Fruit fly (Drosophila melanogaster) whole organism, embryonic: ENCODE measurements around the gene NimB5.
A peak's percentile ranks its signal among the peaks of the same experiment; 100 is the strongest.

Experiments
- C15 ChIP-seq: fragments of 200-800 bp; sonication (Bioruptor generic); IDR thresholded peaks from 3 replicates; pipeline ENCODE4 v1.3.6; 2022; ENCODE audit warnings: missing biosample characterization, missing genetic modification characterization
- CG11093 ChIP-seq: fragments of 200-800 bp; sonication (Bioruptor generic); IDR thresholded peaks from 3 replicates; pipeline ENCODE4 v1.3.6; 2022; ENCODE audit warnings: missing biosample characterization, missing genetic modification characterization
- CG11247 ChIP-seq: fragments of 200-800 bp; sonication (Bioruptor generic); IDR thresholded peaks from 2 replicates; pipeline ENCODE4 v1.3.6; 2022; ENCODE audit warnings: missing biosample characterization, missing genetic modification characterization
- CG11560 ChIP-seq: fragments of 200-800 bp; sonication (Bioruptor generic); IDR thresholded peaks from 3 replicates; pipeline ENCODE4 v1.3.6; 2022; ENCODE audit warnings: missing biosample characterization, missing genetic modification characterization
- CG13624 ChIP-seq: fragments of 200-800 bp; sonication (Bioruptor generic); optimal IDR thresholded peaks from 2 replicates; lab custom pipeline; 2016; ENCODE audit warnings: missing biosample characterization, missing genetic modification characterization
- CG14014 ChIP-seq: fragments of 200-800 bp; sonication (Bioruptor generic); IDR thresholded peaks from 2 replicates; pipeline ENCODE4 v1.3.6; 2022; ENCODE audit warnings: missing biosample characterization, missing genetic modification characterization
- CG15269 ChIP-seq: fragments of 200-800 bp; sonication (Bioruptor generic); optimal IDR thresholded peaks from 2 replicates; lab custom pipeline; 2018; ENCODE audit warnings: missing biosample characterization, mild to moderate bottlenecking, missing genetic modification characterization, moderate library complexity
- CG15479 ChIP-seq: fragments of 200-800 bp; sonication (Bioruptor generic); optimal IDR thresholded peaks from 3 replicates; lab custom pipeline; 2019; ENCODE audit warnings: missing biosample characterization, mild to moderate bottlenecking, missing genetic modification characterization, moderate library complexity
- CG17568 ChIP-seq: fragments of 200-800 bp; sonication (Bioruptor generic); optimal IDR thresholded peaks from 2 replicates; lab custom pipeline; 2018; ENCODE audit warnings: missing biosample characterization, mild to moderate bottlenecking, missing genetic modification characterization, moderate library complexity
- CG2678 ChIP-seq: fragments of 200-800 bp; sonication (Bioruptor generic); optimal IDR thresholded peaks from 3 replicates; lab custom pipeline; 2019; ENCODE audit warnings: missing biosample characterization, mild to moderate bottlenecking, missing genetic modification characterization, moderate library complexity
- CG32772 ChIP-seq: fragments of 200-800 bp; sonication (Bioruptor generic); IDR thresholded peaks from 2 replicates; pipeline ENCODE4 v1.3.6; 2022; ENCODE audit warnings: missing biosample characterization, missing genetic modification characterization
- CG4328 ChIP-seq: fragments of 200-800 bp; sonication (Bioruptor generic); optimal IDR thresholded peaks from 3 replicates; lab custom pipeline; 2017; ENCODE audit warnings: missing biosample characterization, missing genetic modification reagents, missing genetic modification characterization
- CG6175 ChIP-seq: fragments of 200-800 bp; sonication (Bioruptor generic); IDR thresholded peaks from 3 replicates; pipeline ENCODE4 v1.3.6; 2022; ENCODE audit warnings: missing biosample characterization, missing genetic modification characterization
- CG7271 ChIP-seq: fragments of 200-800 bp; sonication (Bioruptor generic); optimal IDR thresholded peaks from 2 replicates; lab custom pipeline; 2018; ENCODE audit warnings: missing biosample characterization, mild to moderate bottlenecking, missing genetic modification characterization, moderate library complexity
- CG7839 ChIP-seq: fragments of 200-800 bp; sonication (Bioruptor generic); optimal IDR thresholded peaks from 3 replicates; lab custom pipeline; 2018; ENCODE audit warnings: missing biosample characterization, mild to moderate bottlenecking, missing genetic modification characterization, moderate library complexity
- CG7963 ChIP-seq: fragments of 200-800 bp; sonication (Bioruptor generic); IDR thresholded peaks from 3 replicates; pipeline ENCODE4 v1.3.6; 2022; ENCODE audit warnings: missing biosample characterization, missing genetic modification characterization; ENCODE audit not compliant: partially characterized antibody
- CG9727 ChIP-seq: fragments of 200-800 bp; sonication (Bioruptor generic); optimal IDR thresholded peaks from 3 replicates; lab custom pipeline; 2017; ENCODE audit warnings: missing biosample characterization, mild to moderate bottlenecking, missing genetic modification characterization
- Dref ChIP-seq: fragments of 200-800 bp; sonication (Bioruptor generic); IDR thresholded peaks from 2 replicates; pipeline ENCODE4 v1.3.6; 2022; ENCODE audit warnings: missing biosample characterization, missing genetic modification characterization
- Fer3 ChIP-seq: fragments of 200-800 bp; sonication (Bioruptor generic); optimal IDR thresholded peaks from 2 replicates; lab custom pipeline; 2018; ENCODE audit warnings: missing biosample characterization, mild to moderate bottlenecking, missing genetic modification characterization, moderate library complexity
- HLH3B ChIP-seq: fragments of 200-800 bp; sonication (Bioruptor generic); IDR thresholded peaks from 2 replicates; pipeline ENCODE4 v1.3.6; 2022; ENCODE audit warnings: missing biosample characterization, missing genetic modification characterization
- Hand ChIP-seq: fragments of 200-800 bp; sonication (Bioruptor generic); optimal IDR thresholded peaks from 2 replicates; lab custom pipeline; 2017; ENCODE audit warnings: mild to moderate bottlenecking, missing biosample characterization, missing genetic modification reagents, missing genetic modification characterization
- MESR4 ChIP-seq: fragments of 200-800 bp; sonication (Bioruptor generic); optimal IDR thresholded peaks from 2 replicates; lab custom pipeline; 2018; ENCODE audit warnings: missing biosample characterization, mild to moderate bottlenecking, missing genetic modification characterization, moderate library complexity
- NK7.1 ChIP-seq: fragments of 200-800 bp; sonication (Bioruptor generic); optimal IDR thresholded peaks from 3 replicates; lab custom pipeline; 2016; ENCODE audit warnings: missing biosample characterization, missing genetic modification characterization
- Neu2 ChIP-seq: fragments of 200-800 bp; sonication (Bioruptor generic); optimal IDR thresholded peaks from 3 replicates; lab custom pipeline; 2016; ENCODE audit warnings: missing biosample characterization, missing genetic modification characterization, borderline replicate concordance
- Nf-YB ChIP-seq: fragments of 200-800 bp; sonication (Bioruptor generic); optimal IDR thresholded peaks from 3 replicates; lab custom pipeline; 2019; ENCODE audit warnings: missing biosample characterization, mild to moderate bottlenecking, missing genetic modification characterization, moderate library complexity
- Poxn ChIP-seq: fragments of 200-800 bp; sonication (Bioruptor generic); IDR thresholded peaks from 2 replicates; pipeline ENCODE4 v1.3.6; 2022; ENCODE audit warnings: missing biosample characterization, missing genetic modification characterization
- Rx ChIP-seq: fragments of 200-800 bp; sonication (Bioruptor generic); IDR thresholded peaks from 2 replicates; pipeline ENCODE4 v1.3.6; 2022; ENCODE audit warnings: missing biosample characterization, missing genetic modification characterization
- YL-1 ChIP-seq: fragments of 200-800 bp; sonication (Bioruptor generic); optimal IDR thresholded peaks from 3 replicates; lab custom pipeline; 2017; ENCODE audit warnings: missing biosample characterization, mild to moderate bottlenecking, missing genetic modification characterization
- bigmax ChIP-seq: fragments of 200-800 bp; sonication (Bioruptor generic); optimal IDR thresholded peaks from 2 replicates; lab custom pipeline; 2018; ENCODE audit warnings: missing biosample characterization, mild to moderate bottlenecking, missing genetic modification characterization
- bowl ChIP-seq: fragments of 200-800 bp; sonication (Bioruptor generic); IDR thresholded peaks from 2 replicates; pipeline ENCODE4 v1.3.6; 2022; ENCODE audit warnings: missing biosample characterization, missing genetic modification characterization
- chinmo ChIP-seq: fragments of 200-800 bp; sonication (Bioruptor generic); IDR thresholded peaks from 4 replicates; pipeline ENCODE4 v1.3.6; 2022; ENCODE audit warnings: missing biosample characterization, missing genetic modification characterization; ENCODE audit not compliant: partially characterized antibody
- chm ChIP-seq: fragments of 200-800 bp; sonication (Bioruptor generic); IDR thresholded peaks from 2 replicates; pipeline ENCODE4 v1.3.6; 2022; ENCODE audit warnings: missing biosample characterization, missing genetic modification characterization
- crol ChIP-seq: fragments of 200-800 bp; sonication (Bioruptor generic); IDR thresholded peaks from 2 replicates; pipeline ENCODE4 v1.3.6; 2022; ENCODE audit warnings: missing biosample characterization, missing genetic modification characterization
- emc ChIP-seq: fragments of 200-800 bp; sonication (Bioruptor generic); optimal IDR thresholded peaks from 2 replicates; lab custom pipeline; 2016; ENCODE audit warnings: missing biosample characterization, missing genetic modification characterization
- eyg ChIP-seq: fragments of 200-800 bp; sonication (Bioruptor generic); optimal IDR thresholded peaks from 3 replicates; lab custom pipeline; 2016; ENCODE audit warnings: missing biosample characterization, missing genetic modification characterization
- hkb ChIP-seq, 2 experiments: fragments of 200-800 bp in 1 of 2; fragments of >200 bp in 1 of 2; sonication (Bioruptor generic) in 1 of 2; IDR thresholded peaks in 1 of 2; optimal IDR thresholded peaks in 1 of 2; 2 replicates each; pipeline versions ENCODE4 v1.3.6 to Lab custom; 2017 to 2022; ENCODE audit warnings: missing biosample characterization in 1 of 2, missing genetic modification characterization in 1 of 2
- jing ChIP-seq: fragments of 200-800 bp; sonication (Bioruptor generic); optimal IDR thresholded peaks from 2 replicates; lab custom pipeline; 2018; ENCODE audit warnings: missing biosample characterization, mild to moderate bottlenecking, missing genetic modification characterization
- mirr ChIP-seq: fragments of 200-800 bp; sonication (Bioruptor generic); optimal IDR thresholded peaks from 3 replicates; lab custom pipeline; 2018; ENCODE audit warnings: missing biosample characterization, mild to moderate bottlenecking, missing genetic modification characterization
- sc ChIP-seq, 3 experiments: fragments of >200 bp in 2 of 3; fragments of 200-800 bp in 1 of 3; sonication (Bioruptor generic) in 1 of 3; optimal IDR thresholded peaks; 2 replicates in 2 of 3; 3 replicates in 1 of 3; lab custom pipeline; 2017; ENCODE audit warnings: mild to moderate bottlenecking in 1 of 3, missing biosample characterization in 1 of 3, missing genetic modification characterization in 1 of 3, missing genetic modification reagents in 1 of 3
- schlank ChIP-seq: fragments of 200-800 bp; sonication (Bioruptor generic); optimal IDR thresholded peaks from 2 replicates; lab custom pipeline; 2018; ENCODE audit warnings: missing biosample characterization, mild to moderate bottlenecking, missing genetic modification characterization
- sd ChIP-seq: fragments of 200-800 bp; sonication (Bioruptor generic); optimal IDR thresholded peaks from 3 replicates; lab custom pipeline; 2018; ENCODE audit warnings: missing biosample characterization, mild to moderate bottlenecking, missing genetic modification characterization, moderate library complexity
- sens ChIP-seq: fragments of 200-800 bp; sonication (Bioruptor generic); peaks from one replicate; lab custom pipeline; 2016; ENCODE audit warnings: missing biosample characterization, missing genetic modification characterization
- sqz ChIP-seq: fragments of 200-800 bp; sonication (Bioruptor generic); optimal IDR thresholded peaks from 3 replicates; lab custom pipeline; 2018; ENCODE audit warnings: missing biosample characterization, mild to moderate bottlenecking, missing genetic modification characterization
- sug ChIP-seq: fragments of 200-800 bp; optimal IDR thresholded peaks from 2 replicates; lab custom pipeline; 2019; ENCODE audit warnings: missing biosample characterization, mild to moderate bottlenecking, missing genetic modification characterization, moderate library complexity
- trem ChIP-seq: fragments of 200-800 bp; optimal IDR thresholded peaks from 3 replicates; lab custom pipeline; 2019; ENCODE audit warnings: missing biosample characterization, mild to moderate bottlenecking, missing genetic modification characterization, moderate library complexity
- vnd ChIP-seq: fragments of 200-800 bp; sonication (Bioruptor generic); IDR thresholded peaks from 3 replicates; pipeline ENCODE4 v1.3.6; 2022; ENCODE audit warnings: missing biosample characterization, missing genetic modification characterization; ENCODE audit not compliant: partially characterized antibody
- wor ChIP-seq: fragments of 200-800 bp; sonication (Bioruptor generic); IDR thresholded peaks from 2 replicates; pipeline ENCODE4 v1.3.6; 2022; ENCODE audit warnings: missing biosample characterization, missing genetic modification characterization
- z ChIP-seq: fragments of 200-800 bp; sonication (Bioruptor generic); IDR thresholded peaks from 3 replicates; pipeline ENCODE4 v1.3.6; 2022; ENCODE audit warnings: missing biosample characterization, missing genetic modification characterization
- zen2 ChIP-seq: fragments of 200-800 bp; sonication (Bioruptor generic); IDR thresholded peaks from 3 replicates; pipeline ENCODE4 v1.3.6; 2022; ENCODE audit warnings: missing biosample characterization, missing genetic modification characterization; ENCODE audit not compliant: partially characterized antibody
- zfh1 ChIP-seq: fragments of 200-800 bp; sonication (Bioruptor generic); IDR thresholded peaks from 3 replicates; pipeline ENCODE4 v1.3.6; 2022; ENCODE audit warnings: missing biosample characterization, missing genetic modification characterization

Gene NimB5

dm6 chr2L:14013478-14013877 lies 43.5 kb downstream of the NimB5 start (continued):
- TF ChIP-seq CG6175: peak; percentile 55; the same call in 1 of the 3 replicates
- TF ChIP-seq Hand (GFP tag; lab: Kevin White, UChicago): no peak
- TF ChIP-seq z (GFP tag; lab: Robert Waterston, UW): no peak
- peak; percentile 14 for TF ChIP-seq CG2678 (tag; lab: Kevin White, UChicago)
- TF ChIP-seq CG7963 (GFP tag; lab: Robert Waterston, UW): no peak
- TF ChIP-seq Dref (GFP tag; lab: Robert Waterston, UW): no peak
- TF ChIP-seq emc (GFP tag; lab: Kevin White, UChicago): no peak
- TF ChIP-seq CG32772 (GFP tag; lab: Robert Waterston, UW): no peak
- peak; percentile 91 for TF ChIP-seq sug (tag; lab: Kevin White, UChicago)
- TF ChIP-seq sc (optimal IDR thresholded peaks at IDR 0.05; lab: Kevin White, UChicago): no peak
- TF ChIP-seq sc (GFP tag; optimal IDR thresholded peaks at IDR 0.05; lab: Kevin White, UChicago): no peak
- TF ChIP-seq bigmax (GFP tag; lab: Kevin White, UChicago): no peak
- TF ChIP-seq hkb (optimal IDR thresholded peaks at IDR 0.05; lab: Kevin White, UChicago): no peak
- TF ChIP-seq hkb (GFP tag; IDR thresholded peaks at IDR 0.05; lab: Robert Waterston, UW): no peak
- TF ChIP-seq CG17568 (GFP tag; lab: Kevin White, UChicago): no peak
- no peak for TF ChIP-seq CG7271
- TF ChIP-seq Poxn: no peak
- TF ChIP-seq jing (GFP tag; lab: Kevin White, UChicago): no peak
- TF ChIP-seq CG14014: peak; percentile 23; the same call in 1 of the 2 replicates
- TF ChIP-seq CG4328: no peak
- no peak for TF ChIP-seq CG13624 (GFP tag; lab: Kevin White, UChicago)
- no peak for TF ChIP-seq C15
- no peak for TF ChIP-seq zen2 (GFP tag; lab: Robert Waterston, UW)
- TF ChIP-seq Nf-YB (GFP tag; lab: Kevin White, UChicago): no peak
- peak; percentile 37 for TF ChIP-seq sd (tag; lab: Kevin White, UChicago)
- no peak for TF ChIP-seq CG7839 (tag; lab: Kevin White, UChicago)
- TF ChIP-seq NK7.1 (GFP tag; lab: Kevin White, UChicago): no peak
- no peak for TF ChIP-seq schlank (tag; lab: Kevin White, UChicago)
- peak; percentile 64 for TF ChIP-seq sens
- no peak for TF ChIP-seq vnd (GFP tag; lab: Robert Waterston, UW)
- TF ChIP-seq chinmo (GFP tag; lab: Robert Waterston, UW): 0 out of 4 replicates have a peak, but pooled peaks have one; percentile 66
- no peak for TF ChIP-seq wor (GFP tag; lab: Robert Waterston, UW)
- no peak for TF ChIP-seq crol (GFP tag; lab: Robert Waterston, UW)
- peak; percentile 86 for TF ChIP-seq mirr
- TF ChIP-seq CG11247 (GFP tag; lab: Robert Waterston, UW): 0 out of 2 replicates have a peak, but pooled peaks have one; percentile 11
- TF ChIP-seq MESR4 (GFP tag; lab: Kevin White, UChicago): no peak
- TF ChIP-seq CG11560 (tag; lab: Robert Waterston, UW): no peak
- TF ChIP-seq HLH3B: no peak
- TF ChIP-seq Neu2 (GFP tag; lab: Kevin White, UChicago): no peak
- 0 out of 3 replicates have a peak, but pooled peaks have one; percentile 20 for TF ChIP-seq CG11093 (GFP tag; lab: Robert Waterston, UW)
- no peak for TF ChIP-seq Rx (GFP tag; lab: Robert Waterston, UW)
- TF ChIP-seq CG15479: peak; percentile 89
- no peak for TF ChIP-seq eyg (GFP tag; lab: Kevin White, UChicago)
- no peak for TF ChIP-seq trem (tag; lab: Kevin White, UChicago)
- peak; percentile 57; the same call in 1 of the 3 replicates for TF ChIP-seq zfh1 (GFP tag; lab: Robert Waterston, UW)
- no peak for TF ChIP-seq CG15269 (tag; lab: Kevin White, UChicago)
- TF ChIP-seq sqz (GFP tag; lab: Kevin White, UChicago): no peak
- TF ChIP-seq Fer3 (tag; lab: Kevin White, UChicago): peak; percentile 14
- no peak for TF ChIP-seq YL-1 (GFP tag; lab: Kevin White, UChicago)
- TF ChIP-seq chm (GFP tag; lab: Robert Waterston, UW): no peak
- no peak for TF ChIP-seq bowl (GFP tag; lab: Robert Waterston, UW)
- TF ChIP-seq CG9727: no peak
